Worm (Caenorhabditis elegans): ENCODE measurements around the gene fbxc-50.

Gene fbxc-50

ce11 chrII:3234725-3235124 is 13.2 kb downstream of the fbxc-50 start, which contains the start of gene C17F4.8:
Gene C17F4.8 (minus strand): TSS chrII:3234825.
- TF ChIP-seq ceh-9 (tag; optimal IDR thresholded peaks at IDR 0.05) = no peak
- TF ChIP-seq daf-12 (tag; optimal IDR thresholded peaks at IDR 0.05) = no peak
- TF ChIP-seq ama-1 (optimal IDR thresholded peaks at IDR 0.05) = no peak
- no peak for TF ChIP-seq R02D3.7 (tag; optimal IDR thresholded peaks at IDR 0.05)
- no peak for TF ChIP-seq ceh-16 (tag; optimal IDR thresholded peaks at IDR 0.05)
- no peak for TF ChIP-seq nhr-76 (tag; optimal IDR thresholded peaks at IDR 0.05)
- TF ChIP-seq nhr-67 (tag; optimal IDR thresholded peaks at IDR 0.05) = no peak
- TF ChIP-seq unc-39 (tag; optimal IDR thresholded peaks at IDR 0.05) = no peak
- TF ChIP-seq tbx-2 (tag; optimal IDR thresholded peaks at IDR 0.05) = no peak
- no peak for TF ChIP-seq sea-2 (GFP tag; optimal IDR thresholded peaks at IDR 0.05)
- no peak for TF ChIP-seq eor-1 (tag; optimal IDR thresholded peaks at IDR 0.05)
- no peak for TF ChIP-seq mml-1 (tag; optimal IDR thresholded peaks at IDR 0.05)

DNA sequence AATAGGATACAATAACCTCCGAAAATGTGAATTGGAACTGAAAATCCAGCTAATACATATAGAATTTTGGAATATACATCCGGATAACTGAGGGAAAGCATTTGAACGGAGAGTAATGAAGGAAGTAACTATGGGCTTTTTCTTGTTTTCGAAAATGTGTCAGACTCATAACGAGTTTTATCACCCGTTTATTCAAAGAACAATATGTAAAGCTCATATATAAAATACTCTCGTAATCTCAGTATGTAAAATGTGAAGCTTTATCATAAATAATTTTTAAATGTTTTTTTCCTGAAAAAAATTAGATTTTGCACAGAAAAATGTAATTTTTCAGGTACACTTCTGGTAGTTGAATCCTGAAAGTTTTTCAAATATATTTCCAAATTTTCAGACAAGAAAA is 17.5 kb downstream of the fbxc-50 start, which contains the start of gene srh-297:
TSS of gene srh-297 (minus strand) at position 101 of the 400 bp plus-strand sequence.
- no peak for TF ChIP-seq zag-1 (tag; optimal IDR thresholded peaks at IDR 0.05)
- TF ChIP-seq nhr-237 (tag; optimal IDR thresholded peaks at IDR 0.05) = no peak
- TF ChIP-seq skn-1 (tag; optimal IDR thresholded peaks at IDR 0.05) = no peak
- no peak for TF ChIP-seq ztf-4 (tag; optimal IDR thresholded peaks at IDR 0.05)
- TF ChIP-seq ztf-11 (tag; optimal IDR thresholded peaks at IDR 0.05) = no peak
- TF ChIP-seq egl-27 (tag; optimal IDR thresholded peaks at IDR 0.05) = no peak
- TF ChIP-seq aly-2 (tag; optimal IDR thresholded peaks at IDR 0.05) = no peak
- no peak for TF ChIP-seq tbx-2 (tag; optimal IDR thresholded peaks at IDR 0.05)
- no peak for TF ChIP-seq nhr-43 (tag; optimal IDR thresholded peaks at IDR 0.05; ENCODE audit: poor library complexity, severe bottlenecking)
- no peak for TF ChIP-seq R02D3.7 (tag; optimal IDR thresholded peaks at IDR 0.05)

ce11 chrII:3225780-3226179 is 22.1 kb downstream of the fbxc-50 start, which contains the start of gene ZC239.17:
Gene ZC239.17 (minus strand): TSS chrII:3225880.
- TF ChIP-seq nhr-76 (tag; optimal IDR thresholded peaks at IDR 0.05) (no peak), ztf-4 (tag; optimal IDR thresholded peaks at IDR 0.05) (no peak), aly-2 (tag; optimal IDR thresholded peaks at IDR 0.05) (no peak), R02D3.7 (tag; optimal IDR thresholded peaks at IDR 0.05) (no peak), unc-62 (GFP tag; optimal IDR thresholded peaks at IDR 0.05) (no peak), egl-27 (tag; optimal IDR thresholded peaks at IDR 0.05) (no peak), elt-3 (tag; optimal IDR thresholded peaks at IDR 0.05) (no peak), nhr-23 (tag; optimal IDR thresholded peaks at IDR 0.05) (no peak), elt-1 (tag; optimal IDR thresholded peaks at IDR 0.05) (no peak), nhr-11 (tag; optimal IDR thresholded peaks at IDR 0.05) (no peak), nhr-237 (tag; optimal IDR thresholded peaks at IDR 0.05) (no peak), ceh-16 (tag; optimal IDR thresholded peaks at IDR 0.05) (no peak), lin-15B (tag; optimal IDR thresholded peaks at IDR 0.05) (no peak), nhr-67 (tag; optimal IDR thresholded peaks at IDR 0.05) (no peak), ceh-9 (tag; optimal IDR thresholded peaks at IDR 0.05) (no peak)

DNA sequence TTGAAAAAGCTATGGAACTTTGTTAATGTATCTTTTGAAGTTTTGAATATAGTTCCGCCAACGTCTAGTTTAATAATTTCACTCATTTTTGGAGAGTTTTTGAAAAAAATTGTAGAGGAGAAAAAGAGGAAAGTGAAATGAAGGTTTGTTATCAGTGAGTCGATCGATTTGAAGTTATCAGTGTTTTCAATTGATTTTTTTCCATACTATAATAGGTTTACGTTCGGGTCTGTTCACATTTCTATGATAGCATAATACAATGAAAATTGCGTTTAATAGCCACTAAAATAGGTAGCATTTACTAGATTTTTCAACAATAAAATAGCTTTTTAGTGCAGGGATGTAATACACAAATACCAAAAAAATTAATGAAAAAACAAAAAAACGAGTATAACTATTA is 22.7 kb downstream of the fbxc-50 start, which contains the start of gene ZC239.16:
TSS of gene ZC239.16 (minus strand) at position 120 of the 400 bp plus-strand sequence.
- TF ChIP-seq ceh-16 (tag; optimal IDR thresholded peaks at IDR 0.05) (no peak), nhr-12 (tag; optimal IDR thresholded peaks at IDR 0.05) (no peak), lin-39 (tag; optimal IDR thresholded peaks at IDR 0.05) (no peak), skn-1 (tag; optimal IDR thresholded peaks at IDR 0.05) (no peak), nhr-23 (tag; optimal IDR thresholded peaks at IDR 0.05) (no peak), pqm-1 (tag; optimal IDR thresholded peaks at IDR 0.05) (peak; percentile 55), elt-1 (tag; optimal IDR thresholded peaks at IDR 0.05) (no peak), elt-2 (tag; optimal IDR thresholded peaks at IDR 0.05) (peak; percentile 73), pha-4 (tag; optimal IDR thresholded peaks at IDR 0.05) (peak; percentile 35)

ce11 chrII:3224631-3225030 is 23.3 kb downstream of the fbxc-50 start, which contains the start of gene ZC239.15:
Gene ZC239.15 (minus strand): TSS chrII:3224731.
- no peak for TF ChIP-seq ama-1 (optimal IDR thresholded peaks at IDR 0.05)
- peak; percentile 20 for TF ChIP-seq elt-2 (tag; optimal IDR thresholded peaks at IDR 0.05)
- TF ChIP-seq nhr-237 (tag; optimal IDR thresholded peaks at IDR 0.05) = no peak

- TF ChIP-seq nhr-23 (tag; optimal IDR thresholded peaks at IDR 0.05) = no peak
- TF ChIP-seq elt-2 (tag; optimal IDR thresholded peaks at IDR 0.05) = peak; percentile 39
These were observed 25.2 kb downstream of the fbxc-50 start, which contains the start of gene ZC239.13 for ce11 chrII:3222686-3223085. Gene ZC239.13 (minus strand): TSS chrII:3222839.
